Fruit fly (Drosophila melanogaster) whole organism, embryonic: Measurements from ENCODE around the gene Rrp5.

ENCODE experiments used
- H2.0 ChIP-seq: fragments of 200-800 bp; sonication (Bioruptor generic); IDR thresholded peaks from 2 replicates; pipeline ENCODE4 v1.3.6; 2022; ENCODE audit warnings: missing biosample characterization, missing genetic modification characterization
- Hr39 ChIP-seq: fragments of >200 bp; optimal IDR thresholded peaks from 2 replicates; lab custom pipeline; 2017
- lola ChIP-seq, 3 experiments: fragments of >200 bp in 2 of 3; fragments of 200-800 bp in 1 of 3; sonication (Bioruptor generic) in 1 of 3; optimal IDR thresholded peaks; 2 replicates each; lab custom pipeline; 2017 to 2019; ENCODE audit warnings: missing biosample characterization in 3 of 3, missing genetic modification characterization in 3 of 3, mild to moderate bottlenecking in 1 of 3, moderate library complexity in 1 of 3
- phol ChIP-seq: fragments of 200-800 bp; sonication (Bioruptor generic); optimal IDR thresholded peaks from 3 replicates; lab custom pipeline; 2018; ENCODE audit warnings: missing biosample characterization, mild to moderate bottlenecking, missing genetic modification characterization, moderate library complexity

dm6 chr3R:24294299-24294698 lies 38.8 kb downstream of the Rrp5 start, which contains the start of gene CG5715:
- TF ChIP-seq phol (tag; lab: Kevin White, UChicago), result no peak
- TF ChIP-seq Hr39 (lab: Kevin White, UChicago), result no peak
- no peak for TF ChIP-seq H2.0 (GFP tag; lab: Robert Waterston, UW)
- TF ChIP-seq lola (GFP tag; optimal IDR thresholded peaks at IDR 0.05; lab: Kevin White, UChicago), result no peak
